ENCODE assay signal across 4 worm cellular contexts in the genomic region with DNA sequence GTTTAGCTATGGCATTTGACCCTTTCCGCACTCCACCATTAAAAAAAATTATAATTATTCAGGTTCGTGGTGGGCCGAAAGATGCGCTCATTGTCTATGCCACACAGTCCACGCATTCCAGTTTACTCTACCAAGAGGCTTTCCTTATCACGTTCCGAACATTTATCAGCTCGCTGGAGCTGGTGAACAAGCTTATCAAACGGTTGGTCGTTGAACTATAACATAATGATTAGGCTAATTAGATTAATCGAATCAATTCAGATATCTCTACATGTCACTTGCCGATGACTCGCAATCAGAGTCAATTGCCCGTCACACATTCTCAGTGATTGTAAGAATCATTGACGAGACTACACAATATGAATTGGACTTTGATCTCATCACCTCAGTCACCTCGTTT.
TF ChIP-seq lines count a peak whose summit lies in the region.

No protein-coding gene starts in this region.

TF ChIP-seq in whole organism, L1 larva, 84 proteins besides CTCF, POLR2A, EP300 and RAD21:
- TF ChIP-seq elt-2 (tag; optimal IDR thresholded peaks at IDR 0.05; lab: Kevin White, UChicago) = peak; percentile 37
- TF ChIP-seq nhr-84 (tag; optimal IDR thresholded peaks at IDR 0.05; lab: Kevin White, UChicago) = no peak

TF ChIP-seq in whole organism, L3 larva, 47 proteins besides CTCF, POLR2A, EP300 and RAD21:
- no peak for TF ChIP-seq mml-1 (tag; optimal IDR thresholded peaks at IDR 0.05; lab: Kevin White, UChicago)
- TF ChIP-seq lsy-12 (tag; optimal IDR thresholded peaks at IDR 0.05; lab: Kevin White, UChicago) = no peak
- peak; percentile 79 for TF ChIP-seq elt-2 (tag; optimal IDR thresholded peaks at IDR 0.05; lab: Kevin White, UChicago)
- peak; percentile 27 for TF ChIP-seq pqm-1 (tag; optimal IDR thresholded peaks at IDR 0.05; lab: Kevin White, UChicago)

TF ChIP-seq in whole organism, L4 larva, 104 proteins besides CTCF, POLR2A, EP300 and RAD21:
- TF ChIP-seq dve-1 (tag; optimal IDR thresholded peaks at IDR 0.05; lab: Kevin White, UChicago; ENCODE audit: insufficient read depth) (peak; percentile 41), mdl-1 (tag; optimal IDR thresholded peaks at IDR 0.05; lab: Kevin White, UChicago) (no peak), pqm-1 (tag; optimal IDR thresholded peaks at IDR 0.05; lab: Kevin White, UChicago) (peak; percentile 4), nhr-28 (tag; optimal IDR thresholded peaks at IDR 0.05; lab: Kevin White, UChicago) (peak; percentile 6), daf-16 (GFP tag; optimal IDR thresholded peaks at IDR 0.05; lab: Kevin White, UChicago) (no peak), daf-16 (tag; optimal IDR thresholded peaks at IDR 0.05; lab: Kevin White, UChicago) (peak; percentile 34), dmd-6 (GFP tag; IDR thresholded peaks at IDR 0.05; lab: Robert Waterston, UW) (peak; percentile 20; the same call in 1 of the 2 replicates)

TF ChIP-seq in whole organism, late embryonic, 69 proteins besides CTCF, POLR2A, EP300 and RAD21:
- TF ChIP-seq elt-2 (tag; optimal IDR thresholded peaks at IDR 0.05; lab: Kevin White, UChicago) (peak; percentile 64), pha-2 (tag; optimal IDR thresholded peaks at IDR 0.05; lab: Kevin White, UChicago) (no peak)

Comparison
In these comparisons a context has a peak if more than half of its experiments do, and no peak if none do; other contexts are left out.
1. Of the 29 proteins assayed by ChIP-seq in both whole organism, L4 larva and whole organism, L1 larva: peak only in whole organism, L4 larva: nhr-28 and pqm-1; only in whole organism, L1 larva: none; in both: none; in neither: 27.